Fruit fly (Drosophila melanogaster): Measurements from ENCODE around the gene rho.

Gene rho

dm6 chr3L:1516631-1517273 is 53.1 kb downstream of the rho start, which contains the start of gene cue (continued):
- TF ChIP-seq chinmo (GFP tag; IDR thresholded peaks at IDR 0.05; ENCODE audit: partially characterized antibody) (0 out of 4 replicates have a peak, but pooled peaks have one; percentile 18), CG4617 (GFP tag; optimal IDR thresholded peaks at IDR 0.05; ENCODE audit: borderline replicate concordance) (no peak), CG30403 (GFP tag; optimal IDR thresholded peaks at IDR 0.05) (no peak), Fer2 (tag; optimal IDR thresholded peaks at IDR 0.05) (no peak), CG6791 (GFP tag; IDR thresholded peaks at IDR 0.05; ENCODE audit: partially characterized antibody) (no peak), Atf6 (GFP tag; IDR thresholded peaks at IDR 0.05) (peak; percentile 15; the same call in 1 of the 2 replicates), CG15514 (GFP tag; optimal IDR thresholded peaks at IDR 0.05) (peak; percentile 63), CG32532 (GFP tag; IDR thresholded peaks at IDR 0.05) (no peak), Elba2 (GFP tag; optimal IDR thresholded peaks at IDR 0.05) (peak; percentile 17), fd102C (GFP tag; optimal IDR thresholded peaks at IDR 0.05) (no peak), crp (GFP tag; optimal IDR thresholded peaks at IDR 0.05) (peak in 1 of 2 experiments; percentile 33), jing (GFP tag; optimal IDR thresholded peaks at IDR 0.05) (no peak), dmrt99B (tag; optimal IDR thresholded peaks at IDR 0.05) (no peak), rib (GFP tag; IDR thresholded peaks at IDR 0.05) (no peak), crol (GFP tag; IDR thresholded peaks at IDR 0.05) (no peak; the same call in 1 of the 2 replicates), CG5953 (GFP tag; IDR thresholded peaks at IDR 0.05) (no peak), Vsx1 (GFP tag; optimal IDR thresholded peaks at IDR 0.05) (no peak), kah (GFP tag; optimal IDR thresholded peaks at IDR 0.05) (peak; percentile 56), otp (GFP tag; IDR thresholded peaks at IDR 0.05) (0 out of 3 replicates have a peak, but pooled peaks have one; percentile 16), CG8290 (GFP tag; optimal IDR thresholded peaks at IDR 0.05) (no peak), CG8290 (tag; optimal IDR thresholded peaks at IDR 0.05) (peak in 1 of 2 experiments; percentile 14), ash1 (GFP tag; optimal IDR thresholded peaks at IDR 0.05) (no peak), CG12769 (tag; optimal IDR thresholded peaks at IDR 0.05) (peak; percentile 37), CG17186 (GFP tag; optimal IDR thresholded peaks at IDR 0.05) (no peak), sens (GFP tag) (no peak), Atf-2 (GFP tag; optimal IDR thresholded peaks at IDR 0.05) (no peak), CG18011 (GFP tag; optimal IDR thresholded peaks at IDR 0.05) (no peak), Hr39 (optimal IDR thresholded peaks at IDR 0.05) (no peak), Kr (GFP tag; optimal IDR thresholded peaks at IDR 0.05) (no peak), CG12942 (GFP tag; optimal IDR thresholded peaks at IDR 0.05) (no peak), CG10366 (GFP tag; IDR thresholded peaks at IDR 0.05) (no peak), CG12299 (tag; optimal IDR thresholded peaks at IDR 0.05) (no peak), CG9932 (GFP tag; IDR thresholded peaks at IDR 0.05) (no peak), lov (optimal IDR thresholded peaks at IDR 0.05) (no peak), lov (GFP tag; IDR thresholded peaks at IDR 0.05) (no peak)

dm6 chr3L:1517274-1518047 is 53.9 kb downstream of the rho start:
- no peak for TF ChIP-seq CG8765 (GFP tag; IDR thresholded peaks at IDR 0.05)
- peak; percentile 7 for TF ChIP-seq CG7928 (GFP tag; optimal IDR thresholded peaks at IDR 0.05)
- peak; percentile 71 for TF ChIP-seq CG14710 (tag; optimal IDR thresholded peaks at IDR 0.05)
- TF ChIP-seq bsh (GFP tag; optimal IDR thresholded peaks at IDR 0.05): peak; percentile 41 to 43
- TF ChIP-seq fu2 (GFP tag; optimal IDR thresholded peaks at IDR 0.05): peak; percentile 70
- TF ChIP-seq Kr (GFP tag; optimal IDR thresholded peaks at IDR 0.05): no peak
- TF ChIP-seq B-H2 (GFP tag; optimal IDR thresholded peaks at IDR 0.05): no peak
- TF ChIP-seq sr (GFP tag; IDR thresholded peaks at IDR 0.05): peak; percentile 96
- peak; percentile 77 for TF ChIP-seq Mad (GFP tag; optimal IDR thresholded peaks at IDR 0.05)
- 0 out of 2 replicates have a peak, but pooled peaks have one; percentile 21 for TF ChIP-seq CG11247 (GFP tag; IDR thresholded peaks at IDR 0.05)
- peak; percentile 19 to 62 for TF ChIP-seq tll (GFP tag; optimal IDR thresholded peaks at IDR 0.05)
- TF ChIP-seq CG12104 (GFP tag; optimal IDR thresholded peaks at IDR 0.05): peak; percentile 26
- peak; percentile 69 for TF ChIP-seq CG13624 (GFP tag; optimal IDR thresholded peaks at IDR 0.05)
- TF ChIP-seq CG10366 (GFP tag; IDR thresholded peaks at IDR 0.05): peak; percentile 52; the same call in 1 of the 2 replicates
- peak; percentile 51; the same call in 1 of the 3 replicates for TF ChIP-seq CG34422 (GFP tag; IDR thresholded peaks at IDR 0.05)
- TF ChIP-seq Bdp1 (GFP tag; optimal IDR thresholded peaks at IDR 0.05): peak; percentile 50
- peak; percentile 79 for TF ChIP-seq Dref (GFP tag; IDR thresholded peaks at IDR 0.05)
